Worm (Caenorhabditis elegans) whole organism, L2 larva: ENCODE data around the gene F20G2.1.
A peak's percentile ranks its signal among the peaks of the same experiment; 100 is the strongest.

Experiments used
- C34F6.9 ChIP-seq: fragments of 150-350 bp; optimal IDR thresholded peaks from 2 replicates; lab custom pipeline; 2014; ENCODE audit warnings: missing biosample characterization, missing genetic modification characterization
- F13H6.1 ChIP-seq: sonication (generic microtip); optimal IDR thresholded peaks from 2 replicates; lab custom pipeline; 2016; ENCODE audit warnings: missing genetic modification characterization, missing compliant biosample characterization
- R02D3.7 ChIP-seq: fragments of 150-350 bp; optimal IDR thresholded peaks from 2 replicates; lab custom pipeline; 2014; ENCODE audit warnings: missing biosample characterization, missing genetic modification characterization
- Y55F3AM.14 ChIP-seq: fragments of 200-800 bp; sonication (Bioruptor generic); optimal IDR thresholded peaks from 2 replicates; lab custom pipeline; 2018; ENCODE audit warnings: mild to moderate bottlenecking, missing genetic modification characterization, missing compliant biosample characterization
- ZK546.5 ChIP-seq: sonication (generic microtip); optimal IDR thresholded peaks from 2 replicates; lab custom pipeline; 2017; ENCODE audit warnings: missing biosample characterization, missing genetic modification characterization
- alr-1 ChIP-seq: fragments of 150-350 bp; optimal IDR thresholded peaks from 2 replicates; lab custom pipeline; 2014; ENCODE audit warnings: missing biosample characterization, missing genetic modification characterization
- aly-2 ChIP-seq: fragments of 150-350 bp; optimal IDR thresholded peaks from 2 replicates; lab custom pipeline; 2014; ENCODE audit warnings: missing biosample characterization, missing genetic modification characterization
- blmp-1 ChIP-seq: sonication (generic microtip); optimal IDR thresholded peaks from 2 replicates; lab custom pipeline; 2017; ENCODE audit warnings: missing genetic modification characterization, mild to moderate bottlenecking, missing compliant biosample characterization, antibody characterized with exemption, moderate library complexity; ENCODE audit not compliant: insufficient read depth
- ceh-82 ChIP-seq: fragments of 150-350 bp; optimal IDR thresholded peaks from 2 replicates; lab custom pipeline; 2014; ENCODE audit warnings: missing biosample characterization, missing genetic modification characterization
- crh-2 ChIP-seq: sonication (generic microtip); optimal IDR thresholded peaks from 2 replicates; lab custom pipeline; 2017; ENCODE audit warnings: missing biosample characterization, missing genetic modification characterization
- dmd-4 ChIP-seq: sonication (generic microtip); optimal IDR thresholded peaks from 2 replicates; lab custom pipeline; 2017; ENCODE audit warnings: missing biosample characterization, missing genetic modification characterization
- egl-27 ChIP-seq: sonication (generic microtip); optimal IDR thresholded peaks from 3 replicates; lab custom pipeline; 2017; ENCODE audit warnings: missing biosample characterization, missing genetic modification reagents, missing genetic modification characterization
- elt-1 ChIP-seq: fragments of 150-350 bp; optimal IDR thresholded peaks from 2 replicates; lab custom pipeline; 2014; ENCODE audit warnings: missing biosample characterization, missing genetic modification characterization
- elt-3 ChIP-seq: sonication (generic microtip); optimal IDR thresholded peaks from 2 replicates; lab custom pipeline; 2017; ENCODE audit warnings: missing biosample characterization, missing genetic modification characterization
- fos-1 ChIP-seq: fragments of 150-350 bp; optimal IDR thresholded peaks from 2 replicates; lab custom pipeline; 2014; ENCODE audit warnings: missing biosample characterization, missing genetic modification characterization
- gmeb-1 ChIP-seq: fragments of 150-350 bp; optimal IDR thresholded peaks from 2 replicates; lab custom pipeline; 2014; ENCODE audit warnings: missing biosample characterization, missing genetic modification characterization
- lin-11 ChIP-seq: fragments of 150-350 bp; sonication (generic microtip); optimal IDR thresholded peaks from 2 replicates; lab custom pipeline; 2014; ENCODE audit warnings: missing biosample characterization, missing genetic modification characterization, inconsistent platforms, mixed read lengths
- lin-13 ChIP-seq: fragments of 150-350 bp; optimal IDR thresholded peaks from 2 replicates; lab custom pipeline; 2014; ENCODE audit warnings: missing biosample characterization, missing genetic modification reagents, missing genetic modification characterization
- lsy-2 ChIP-seq, 2 experiments: fragments of 150-350 bp in 1 of 2; sonication (generic microtip) in 1 of 2; optimal IDR thresholded peaks; 2 replicates each; lab custom pipeline; 2014 to 2017; ENCODE audit warnings: missing biosample characterization in 2 of 2, missing genetic modification characterization in 2 of 2
- mab-5 ChIP-seq: fragments of 150-350 bp; optimal IDR thresholded peaks from 2 replicates; lab custom pipeline; 2014; ENCODE audit warnings: missing biosample characterization, missing genetic modification characterization
- mdl-1 ChIP-seq, 2 experiments: fragments of 150-350 bp in 1 of 2; sonication (generic microtip) in 1 of 2; optimal IDR thresholded peaks; 2 replicates each; lab custom pipeline; 2017; ENCODE audit warnings: missing biosample characterization in 2 of 2, missing genetic modification characterization in 2 of 2
- nhr-129 ChIP-seq: fragments of 150-350 bp; optimal IDR thresholded peaks from 2 replicates; lab custom pipeline; 2014; ENCODE audit warnings: missing biosample characterization, missing genetic modification characterization
- nhr-21 ChIP-seq: fragments of 150-350 bp; optimal IDR thresholded peaks from 2 replicates; lab custom pipeline; 2014; ENCODE audit warnings: missing biosample characterization, missing genetic modification characterization
- nhr-25 ChIP-seq: fragments of 150-350 bp; sonication (generic microtip); optimal IDR thresholded peaks from 3 replicates; lab custom pipeline; 2014; ENCODE audit warnings: missing biosample characterization, missing genetic modification characterization
- nhr-6 ChIP-seq: fragments of 150-350 bp; optimal IDR thresholded peaks from 2 replicates; lab custom pipeline; 2014; ENCODE audit warnings: missing biosample characterization, missing genetic modification characterization
- sem-4 ChIP-seq: fragments of 150-350 bp; optimal IDR thresholded peaks from 2 replicates; lab custom pipeline; 2014; ENCODE audit warnings: missing biosample characterization, missing genetic modification reagents, missing genetic modification characterization
- sma-9 ChIP-seq, 2 experiments: fragments of 150-350 bp in 1 of 2; sonication (generic microtip) in 1 of 2; optimal IDR thresholded peaks; 2 replicates each; lab custom pipeline; 2014 to 2016; ENCODE audit warnings: missing genetic modification characterization in 2 of 2, mild to moderate bottlenecking in 1 of 2, missing biosample characterization in 1 of 2, missing compliant biosample characterization in 1 of 2, missing genetic modification reagents in 1 of 2, moderate library complexity in 1 of 2
- snpc-4 ChIP-seq: fragments of 150-350 bp; optimal IDR thresholded peaks from 2 replicates; lab custom pipeline; 2014; ENCODE audit warnings: missing biosample characterization, missing genetic modification characterization
- unc-55 ChIP-seq: fragments of 150-350 bp; sonication (generic microtip); optimal IDR thresholded peaks from 3 replicates; lab custom pipeline; 2014; ENCODE audit warnings: missing biosample characterization, missing genetic modification reagents, missing genetic modification characterization
- zag-1 ChIP-seq: fragments of 150-350 bp; optimal IDR thresholded peaks from 2 replicates; lab custom pipeline; 2014; ENCODE audit warnings: missing biosample characterization, missing genetic modification characterization
- ztf-1 ChIP-seq: fragments of 200-800 bp; sonication (Bioruptor generic); conservative IDR thresholded peaks from 2 replicates; pipeline ENCODE4 v1.3.6; 2022; ENCODE audit warnings: missing genetic modification characterization, missing compliant biosample characterization
- ztf-4 ChIP-seq: fragments of 150-350 bp; optimal IDR thresholded peaks from 2 replicates; lab custom pipeline; 2014; ENCODE audit warnings: missing biosample characterization, missing genetic modification characterization

The F20G2.1 gene

DNA sequence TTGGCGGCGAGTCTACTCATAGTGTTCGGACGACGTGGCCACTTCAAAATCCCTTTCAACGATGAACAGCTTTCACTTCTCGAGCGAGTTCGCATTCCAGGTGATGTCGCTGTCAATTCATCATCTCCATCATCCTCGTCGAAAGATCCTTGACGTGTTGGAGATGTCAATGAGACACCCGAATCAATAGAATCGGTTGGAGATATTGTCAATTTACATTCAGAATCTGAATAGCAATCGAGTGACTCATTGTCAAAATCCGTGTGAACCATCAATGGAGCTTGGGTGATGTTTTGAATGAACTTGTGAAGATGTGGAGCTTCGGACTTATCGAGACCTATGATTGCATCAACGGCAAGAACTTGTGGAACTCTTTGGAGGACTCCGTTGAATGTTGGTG is 32.4 kb upstream of the F20G2.1 start:
- TF ChIP-seq ztf-4, result no peak
- no peak for TF ChIP-seq lin-13
- TF ChIP-seq ztf-1 (GFP tag; lab: Robert Waterston, UW), result no peak
- TF ChIP-seq lin-11, result no peak
- TF ChIP-seq fos-1, result no peak
- no peak for TF ChIP-seq lsy-2 (tag; optimal IDR thresholded peaks at IDR 0.05; lab: Kevin White, UChicago)
- TF ChIP-seq alr-1 (tag; lab: Kevin White, UChicago), result no peak
- TF ChIP-seq C34F6.9, result no peak
- no peak for TF ChIP-seq ZK546.5
- TF ChIP-seq ceh-82, result no peak
- TF ChIP-seq F13H6.1 (tag; lab: Kevin White, UChicago), result no peak
- TF ChIP-seq mab-5 (tag; lab: Kevin White, UChicago), result no peak
- TF ChIP-seq crh-2 (tag; lab: Kevin White, UChicago), result no peak
- TF ChIP-seq Y55F3AM.14 (GFP tag; lab: Kevin White, UChicago), result no peak
- TF ChIP-seq unc-55 (GFP tag; lab: Kevin White, UChicago), result no peak

- peak; percentile 26 for TF ChIP-seq fos-1
- TF ChIP-seq nhr-129 (tag; lab: Kevin White, UChicago), result peak; percentile 4
- TF ChIP-seq sma-9 (GFP tag; optimal IDR thresholded peaks at IDR 0.05; lab: Kevin White, UChicago), result peak; percentile 34
- no peak for TF ChIP-seq sma-9 (tag; optimal IDR thresholded peaks at IDR 0.05; lab: Kevin White, UChicago)
- no peak for TF ChIP-seq nhr-25
Observed at ce11 chrV:13782190-13782589, 28.8 kb upstream of the F20G2.1 start, which contains the start of gene decr-1.1. Gene decr-1.1 (plus strand): TSS chrV:13782399.

DNA sequence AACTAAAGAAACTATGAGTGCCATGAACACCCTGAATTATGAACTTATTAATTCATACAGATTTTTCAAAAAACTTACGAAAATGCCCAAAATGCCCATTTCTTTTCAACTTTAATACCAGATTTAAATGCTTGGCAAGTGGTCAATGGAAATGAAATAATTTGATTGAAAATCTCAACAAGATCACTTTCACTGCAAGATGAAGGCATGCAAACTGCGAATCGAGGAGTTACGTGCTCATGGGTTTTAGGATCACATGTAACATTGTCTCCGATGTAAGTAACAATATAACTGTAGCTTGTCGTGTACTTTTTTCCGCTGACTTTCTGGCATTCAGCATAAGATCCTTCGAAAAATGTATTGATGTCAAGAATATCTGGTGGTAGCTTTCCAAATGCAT is 27.5 kb upstream of the F20G2.1 start:
- TF ChIP-seq ZK546.5 (no peak), nhr-21 (tag; lab: Kevin White, UChicago) (no peak), mab-5 (tag; lab: Kevin White, UChicago) (no peak), C34F6.9 (no peak), crh-2 (tag; lab: Kevin White, UChicago) (no peak), lin-11 (no peak), nhr-129 (tag; lab: Kevin White, UChicago) (no peak), mdl-1 (tag; optimal IDR thresholded peaks at IDR 0.05; lab: Kevin White, UChicago) (no peak), fos-1 (no peak), lin-13 (no peak), blmp-1 (tag; lab: Kevin White, UChicago) (no peak), zag-1 (tag; lab: Kevin White, UChicago) (no peak), ztf-1 (GFP tag; lab: Robert Waterston, UW) (no peak), nhr-6 (tag; lab: Kevin White, UChicago) (no peak), elt-1 (tag; lab: Kevin White, UChicago) (no peak), dmd-4 (tag; lab: Kevin White, UChicago) (no peak)

DNA sequence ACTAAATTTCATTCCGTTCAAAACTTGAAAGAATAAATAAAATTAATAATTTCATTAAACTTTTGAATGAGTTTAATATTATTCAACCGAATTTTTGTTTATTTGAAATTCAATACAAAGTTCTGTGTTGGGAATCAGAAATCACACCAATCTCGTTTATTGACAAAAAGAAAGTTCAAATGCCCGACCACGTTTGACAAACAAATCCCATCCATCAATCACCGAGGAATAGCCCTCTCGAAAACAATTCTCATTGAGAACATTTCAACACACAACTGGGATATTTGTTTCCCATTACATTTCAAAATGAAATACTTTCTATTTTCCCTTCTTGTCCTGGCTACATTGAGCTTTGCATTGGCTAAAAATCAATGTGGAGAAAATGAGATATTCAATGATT is 24.5 kb upstream of the F20G2.1 start, which contains the start of gene F53C11.9:
F53C11.9 (plus strand) TSS at position 159 of the 400 bp plus-strand sequence.
- TF ChIP-seq ztf-4 (no peak), mab-5 (tag; lab: Kevin White, UChicago) (no peak), alr-1 (tag; lab: Kevin White, UChicago) (no peak), snpc-4 (tag; lab: Kevin White, UChicago) (no peak), C34F6.9 (no peak), aly-2 (tag; lab: Kevin White, UChicago) (no peak), ztf-1 (GFP tag; lab: Robert Waterston, UW) (no peak), elt-3 (tag; lab: Kevin White, UChicago) (no peak), lsy-2 (tag; optimal IDR thresholded peaks at IDR 0.05; lab: Kevin White, UChicago) (no peak), sem-4 (no peak), R02D3.7 (tag; lab: Kevin White, UChicago) (no peak), nhr-129 (tag; lab: Kevin White, UChicago) (no peak), egl-27 (tag; lab: Kevin White, UChicago) (no peak)
- TF ChIP-seq, all 48 proteins: peak for 0

ce11 chrV:13775529-13775928 is 22.1 kb upstream of the F20G2.1 start, which contains the start of gene F53C11.1:
Gene F53C11.1 (plus strand): TSS chrV:13775796.
- no peak for TF ChIP-seq elt-3 (tag; lab: Kevin White, UChicago)
- TF ChIP-seq zag-1 (tag; lab: Kevin White, UChicago), result no peak
- no peak for TF ChIP-seq gmeb-1 (tag; lab: Kevin White, UChicago)
- TF ChIP-seq F13H6.1 (tag; lab: Kevin White, UChicago), result no peak
- TF ChIP-seq aly-2 (tag; lab: Kevin White, UChicago), result no peak
- TF ChIP-seq fos-1, result peak; percentile 83
- no peak for TF ChIP-seq nhr-129 (tag; lab: Kevin White, UChicago)
- TF ChIP-seq mab-5 (tag; lab: Kevin White, UChicago), result no peak
